Worm (Caenorhabditis elegans): Measurements from ENCODE around the gene Y38H8A.12.

DNA sequence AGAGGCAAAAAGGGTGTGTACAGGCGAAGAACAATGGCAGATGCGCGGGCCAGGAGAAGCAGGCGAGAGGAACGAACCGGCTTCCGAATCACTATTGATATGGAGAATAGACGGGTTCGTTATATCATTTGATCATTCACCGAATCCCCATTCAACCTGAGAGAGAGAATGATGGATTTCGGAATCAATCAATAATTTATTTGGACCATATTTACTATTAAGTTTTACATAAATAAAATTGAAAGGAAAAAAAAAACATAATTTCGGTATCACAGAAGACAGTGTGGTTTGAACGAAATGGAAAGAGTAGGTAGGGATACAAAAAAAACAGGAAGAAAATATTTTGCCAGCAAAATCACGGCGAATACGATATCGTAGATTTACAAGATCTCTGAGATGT is 15.5 kb downstream of the Y38H8A.12 start, which contains the start of gene mam-3:
- TF ChIP-seq med-1 (GFP tag; optimal IDR thresholded peaks at IDR 0.05; ENCODE audit: insufficient read depth) (no peak), flt-1 (GFP tag; IDR thresholded peaks at IDR 0.05) (no peak), klf-2 (GFP tag; conservative IDR thresholded peaks at IDR 0.05) (no peak), T22C8.4 (GFP tag; IDR thresholded peaks at IDR 0.05) (no peak), ztf-29 (GFP tag; IDR thresholded peaks at IDR 0.05) (no peak), tab-1 (GFP tag; IDR thresholded peaks at IDR 0.05) (no peak), ztf-23 (GFP tag; IDR thresholded peaks at IDR 0.05) (no peak), cog-1 (tag; optimal IDR thresholded peaks at IDR 0.05) (no peak), ref-1 (GFP tag; conservative IDR thresholded peaks at IDR 0.05) (no peak)
